Worm (Caenorhabditis elegans) whole organism, young adult: Measurements from ENCODE around the gene clec-8.

Experiments used
- ekl-4 ChIP-seq: fragments of 200-800 bp; sonication (Bioruptor generic); IDR thresholded peaks from 2 replicates; pipeline ENCODE4 v1.3.6; 2022; ENCODE audit warnings: missing genetic modification reagents, missing genetic modification characterization, missing compliant biosample characterization
- rpc-1 ChIP-seq, 2 experiments: fragments of 150-350 bp in 1 of 2; sonication (generic microtip) in 1 of 2; optimal IDR thresholded peaks; 2 replicates each; lab custom pipeline; 2014 to 2018; ENCODE audit warnings: missing biosample characterization in 1 of 2, missing genetic modification characterization in 1 of 2, missing genetic modification reagents in 1 of 2, missing genotype in 1 of 2

ce11 chrII:12620764-12621163 lies 42.9 kb upstream of the clec-8 start, which contains the start of gene nspe-1:
- no peak for TF ChIP-seq ekl-4
- TF ChIP-seq rpc-1 (optimal IDR thresholded peaks at IDR 0.05; lab: Kevin White, UChicago) = no peak
- no peak for TF ChIP-seq rpc-1 (tag; optimal IDR thresholded peaks at IDR 0.05; lab: Kevin White, UChicago)
